Fruit fly (Drosophila melanogaster) whole organism, pupa: ENCODE measurements around the gene gammaCOP.

Experiments
- CG10348 ChIP-seq: fragments of 200-800 bp; sonication (Bioruptor generic); IDR thresholded peaks from 2 replicates; pipeline ENCODE4 v1.3.6; 2022; ENCODE audit warnings: missing biosample characterization, missing genetic modification characterization
- CG12605 ChIP-seq: fragments of 200-800 bp; sonication (Bioruptor generic); IDR thresholded peaks from 2 replicates; pipeline ENCODE4 v1.3.6; 2022; ENCODE audit warnings: missing biosample characterization, missing genetic modification characterization
- CG13204 ChIP-seq: fragments of 200-800 bp; sonication (Bioruptor generic); optimal IDR thresholded peaks from 2 replicates; lab custom pipeline; 2018; ENCODE audit warnings: missing biosample characterization, mild to moderate bottlenecking, missing genetic modification characterization, moderate library complexity
- CG14655 ChIP-seq: fragments of 200-800 bp; sonication (Bioruptor generic); optimal IDR thresholded peaks from 3 replicates; lab custom pipeline; 2017; ENCODE audit warnings: mild to moderate bottlenecking, missing biosample characterization, missing genetic modification reagents, missing genetic modification characterization
- CG17806 ChIP-seq: fragments of 200-800 bp; sonication (Bioruptor generic); optimal IDR thresholded peaks from 2 replicates; lab custom pipeline; 2018; ENCODE audit warnings: missing biosample characterization, mild to moderate bottlenecking, missing genetic modification characterization, moderate library complexity
- CG34367 ChIP-seq: fragments of 200-800 bp; sonication (Bioruptor generic); optimal IDR thresholded peaks from 2 replicates; lab custom pipeline; 2018; ENCODE audit warnings: missing biosample characterization, mild to moderate bottlenecking, missing genetic modification characterization
- CG4496 ChIP-seq: fragments of 200-800 bp; sonication (Bioruptor generic); IDR thresholded peaks from 3 replicates; pipeline ENCODE4 v1.3.6; 2022; ENCODE audit warnings: missing biosample characterization, missing genetic modification characterization
- CG8301 ChIP-seq: fragments of 200-800 bp; sonication (Bioruptor generic); optimal IDR thresholded peaks from 2 replicates; lab custom pipeline; 2018; ENCODE audit warnings: missing biosample characterization, mild to moderate bottlenecking, missing genetic modification characterization
- CG9948 ChIP-seq: fragments of 200-800 bp; sonication (Bioruptor generic); optimal IDR thresholded peaks from 2 replicates; lab custom pipeline; 2018; ENCODE audit warnings: missing biosample characterization, mild to moderate bottlenecking, missing genetic modification characterization, moderate library complexity
- D1 ChIP-seq: fragments of 200-800 bp; sonication (Bioruptor generic); optimal IDR thresholded peaks from 2 replicates; lab custom pipeline; 2018; ENCODE audit warnings: missing biosample characterization, mild to moderate bottlenecking, missing genetic modification characterization, moderate library complexity
- EcR ChIP-seq: fragments of 200-800 bp; sonication (Bioruptor generic); optimal IDR thresholded peaks from 3 replicates; lab custom pipeline; 2019; ENCODE audit warnings: missing biosample characterization, missing genetic modification characterization, mild to moderate bottlenecking, moderate library complexity, missing genetic modification reagents
- Pif1A ChIP-seq: fragments of 200-800 bp; sonication (Bioruptor generic); optimal IDR thresholded peaks from 3 replicates; lab custom pipeline; 2016; ENCODE audit warnings: missing biosample characterization, missing genetic modification characterization
- Snoo ChIP-seq: fragments of 200-800 bp; sonication (Bioruptor generic); optimal IDR thresholded peaks from 3 replicates; lab custom pipeline; 2017; ENCODE audit warnings: missing biosample characterization, mild to moderate bottlenecking, missing genetic modification characterization, inconsistent platforms
- fd96Ca ChIP-seq: fragments of 200-800 bp; sonication (Bioruptor generic); IDR thresholded peaks from 3 replicates; pipeline ENCODE4 v1.3.6; 2022; ENCODE audit warnings: missing biosample characterization, missing genetic modification characterization

DNA sequence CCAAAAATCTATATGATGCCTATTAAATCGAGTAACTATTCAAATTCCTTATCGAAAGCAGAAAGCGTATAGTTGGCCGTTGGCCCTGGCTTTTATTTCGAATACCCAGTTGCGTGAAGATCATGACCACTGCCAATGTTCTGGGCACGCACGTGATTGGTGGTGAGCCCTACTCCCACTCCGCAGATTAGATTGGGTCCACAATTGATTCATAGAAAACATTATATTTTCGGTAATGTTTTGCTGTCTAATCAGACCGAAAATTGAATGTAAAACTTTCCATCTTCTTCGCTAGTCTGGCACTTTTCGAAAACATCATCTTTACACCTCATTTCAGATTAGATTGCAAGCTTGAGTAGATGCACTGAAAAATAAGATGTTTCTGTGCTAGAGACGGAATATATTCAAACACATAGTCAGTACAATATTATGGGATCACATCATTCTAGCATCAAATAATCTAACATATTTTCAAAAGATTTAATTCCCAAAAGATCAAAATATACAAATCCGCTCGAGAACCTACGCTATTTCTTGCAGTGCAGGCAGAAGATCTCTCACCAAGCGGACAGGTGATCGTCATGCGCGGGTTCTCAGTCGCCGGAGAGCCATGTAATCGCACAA lies 20.4 kb downstream of the gammaCOP start, which contains the start of gene CG1774:
- TF ChIP-seq D1 (tag; lab: Kevin White, UChicago) (no peak), CG17806 (tag; lab: Kevin White, UChicago) (peak; percentile 10), CG13204 (no peak), CG34367 (tag; lab: Kevin White, UChicago) (no peak), CG14655 (no peak), CG10348 (GFP tag; lab: Robert Waterston, UW) (no peak), CG12605 (GFP tag; lab: Robert Waterston, UW) (peak; percentile 51), CG9948 (tag; lab: Kevin White, UChicago) (no peak), Pif1A (GFP tag; lab: Kevin White, UChicago) (no peak), EcR (GFP tag; lab: Kevin White, UChicago) (no peak), CG8301 (tag; lab: Kevin White, UChicago) (no peak), fd96Ca (GFP tag; lab: Robert Waterston, UW) (peak; percentile 54; the same call in 2 of the 3 replicates), Snoo (tag; lab: Kevin White, UChicago) (peak; percentile 37), CG4496 (GFP tag; lab: Robert Waterston, UW) (peak; percentile 82)
